Fruit fly (Drosophila melanogaster) whole organism: ENCODE measurements around the gene Eh.

Source experiments
- CG8478 ChIP-seq: fragments of >200 bp; optimal IDR thresholded peaks from 2 replicates; lab custom pipeline; 2018; ENCODE audit warnings: inconsistent platforms
- Dll ChIP-seq: fragments of >200 bp; optimal IDR thresholded peaks from 2 replicates; lab custom pipeline; 2017
- EcR ChIP-seq, 2 experiments: fragments of >200 bp; optimal IDR thresholded peaks; 2 replicates each; lab custom pipeline; 2017; ENCODE audit warnings: missing biosample characterization in 2 of 2, missing genetic modification characterization in 2 of 2, missing genetic modification reagents in 2 of 2
- pan ChIP-seq: fragments of >200 bp; optimal IDR thresholded peaks from 2 replicates; lab custom pipeline; 2017
- psq ChIP-seq: fragments of >200 bp; optimal IDR thresholded peaks from 2 replicates; lab custom pipeline; 2017
- usp ChIP-seq: fragments of >200 bp; optimal IDR thresholded peaks from 2 replicates; lab custom pipeline; 2017; ENCODE audit warnings: missing biosample characterization, missing genetic modification characterization, mixed read lengths

DNA sequence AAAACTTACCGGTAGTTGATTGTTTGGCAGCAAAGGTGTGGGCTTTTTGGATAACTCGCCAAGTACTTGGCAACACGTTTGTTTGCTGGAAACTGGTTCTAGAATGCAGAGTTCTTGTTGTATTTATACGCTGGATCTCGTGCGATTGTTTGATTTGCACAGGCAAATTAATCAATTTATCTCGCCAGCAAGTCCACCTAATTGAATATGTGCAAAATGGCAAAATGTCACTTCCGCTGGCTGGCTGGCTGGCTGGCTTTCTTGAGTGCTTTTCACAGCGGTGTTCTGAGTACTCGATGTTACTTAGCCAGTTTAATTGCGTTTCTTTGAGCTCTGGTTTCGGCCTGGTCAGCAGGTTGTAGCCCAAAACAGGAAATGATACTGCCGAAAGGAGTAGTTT lies at the start of gene Eh:
- TF ChIP-seq EcR (GFP tag; optimal IDR thresholded peaks at IDR 0.05; lab: Kevin White, UChicago) (no peak), Dll (no peak), pan (no peak), CG8478 (lab: Kevin White, UChicago) (no peak), usp (no peak), psq (no peak)
